Fruit fly (Drosophila melanogaster): ENCODE data around the gene Vha55.

- TF ChIP-seq Sin3A (optimal IDR thresholded peaks at IDR 0.05) (no peak), insv (optimal IDR thresholded peaks at IDR 0.05) (no peak), psq (optimal IDR thresholded peaks at IDR 0.05) (no peak), ttk (optimal IDR thresholded peaks at IDR 0.05) (no peak), h (optimal IDR thresholded peaks at IDR 0.05) (no peak)
These were observed 29.4 kb upstream of the Vha55 start for dm6 chr3R:12656946-12657566.
